Worm (Caenorhabditis elegans) whole organism, mixed stage, embryonic: ENCODE data around the gene ark-1.

ENCODE experiments used
- M03D4.4 ChIP-seq: sonication (generic microtip); optimal IDR thresholded peaks from 2 replicates; lab custom pipeline; 2017; ENCODE audit warnings: mild to moderate bottlenecking, missing genetic modification characterization, missing compliant biosample characterization
- bed-3 ChIP-seq: fragments of 200-800 bp; sonication (Bioruptor generic); optimal IDR thresholded peaks from 3 replicates; lab custom pipeline; 2018; ENCODE audit warnings: mild to moderate bottlenecking, missing genetic modification characterization, moderate library complexity, missing compliant biosample characterization
- blmp-1 ChIP-seq: fragments of 150-350 bp; optimal IDR thresholded peaks from 2 replicates; lab custom pipeline; 2014; ENCODE audit warnings: missing biosample characterization, missing genetic modification characterization
- ceh-39 ChIP-seq: fragments of 150-350 bp; optimal IDR thresholded peaks from 2 replicates; lab custom pipeline; 2014; ENCODE audit warnings: missing biosample characterization, missing genetic modification characterization
- ceh-43 ChIP-seq: fragments of 200-800 bp; sonication (Bioruptor generic); optimal IDR thresholded peaks from 2 replicates; lab custom pipeline; 2018; ENCODE audit warnings: mild to moderate bottlenecking, missing genetic modification characterization, moderate library complexity, missing compliant biosample characterization
- ceh-83 ChIP-seq: fragments of 200-800 bp; sonication (Bioruptor generic); optimal IDR thresholded peaks from 2 replicates; lab custom pipeline; 2018; ENCODE audit warnings: mild to moderate bottlenecking, missing genetic modification characterization, missing compliant biosample characterization
- ces-1 ChIP-seq: fragments of 150-350 bp; optimal IDR thresholded peaks from 2 replicates; lab custom pipeline; 2014; ENCODE audit warnings: missing biosample characterization, missing genetic modification reagents, missing genetic modification characterization
- cnd-1 ChIP-seq: fragments of 200-800 bp; sonication (Bioruptor generic); optimal IDR thresholded peaks from 2 replicates; lab custom pipeline; 2018; ENCODE audit warnings: mild to moderate bottlenecking, missing genetic modification characterization, missing compliant biosample characterization
- drap-1 ChIP-seq: fragments of 200-800 bp; sonication (Bioruptor generic); optimal IDR thresholded peaks from 3 replicates; lab custom pipeline; 2018; ENCODE audit warnings: mild to moderate bottlenecking, missing genetic modification characterization, missing compliant biosample characterization
- elt-1 ChIP-seq: sonication (generic microtip); optimal IDR thresholded peaks from 2 replicates; lab custom pipeline; 2017; ENCODE audit warnings: missing genetic modification characterization, mild to moderate bottlenecking, missing compliant biosample characterization, antibody characterized with exemption, moderate library complexity, borderline replicate concordance; ENCODE audit not compliant: insufficient read depth
- elt-3 ChIP-seq: fragments of 150-350 bp; optimal IDR thresholded peaks from 2 replicates; lab custom pipeline; 2014; ENCODE audit warnings: missing biosample characterization, missing genetic modification characterization
- flh-1 ChIP-seq: fragments of 200-800 bp; sonication (Bioruptor generic); optimal IDR thresholded peaks from 2 replicates; lab custom pipeline; 2018; ENCODE audit warnings: mild to moderate bottlenecking, missing genetic modification characterization, moderate library complexity, missing compliant biosample characterization
- ham-2 ChIP-seq: fragments of 200-800 bp; sonication (Bioruptor generic); optimal IDR thresholded peaks from 2 replicates; lab custom pipeline; 2018; ENCODE audit warnings: mild to moderate bottlenecking, missing genetic modification characterization, missing compliant biosample characterization
- hlh-1 ChIP-seq: fragments of 150-350 bp; optimal IDR thresholded peaks from 2 replicates; lab custom pipeline; 2014; ENCODE audit warnings: missing biosample characterization, missing genetic modification reagents, missing genetic modification characterization
- lin-13 ChIP-seq: fragments of 150-350 bp; optimal IDR thresholded peaks from 2 replicates; lab custom pipeline; 2014; ENCODE audit warnings: missing biosample characterization, missing genetic modification characterization
- lin-32 ChIP-seq: fragments of 200-800 bp; sonication (Bioruptor generic); optimal IDR thresholded peaks from 2 replicates; lab custom pipeline; 2018; ENCODE audit warnings: mild to moderate bottlenecking, missing genetic modification characterization, missing compliant biosample characterization
- lsy-2 ChIP-seq: fragments of 150-350 bp; optimal IDR thresholded peaks from 2 replicates; lab custom pipeline; 2014; ENCODE audit warnings: missing biosample characterization, missing genetic modification characterization
- mab-5 ChIP-seq: fragments of 150-350 bp; optimal IDR thresholded peaks from 2 replicates; lab custom pipeline; 2014; ENCODE audit warnings: missing biosample characterization, missing genetic modification characterization
- mep-1 ChIP-seq: fragments of 150-350 bp; optimal IDR thresholded peaks from 2 replicates; lab custom pipeline; 2017; ENCODE audit warnings: missing biosample characterization, missing genetic modification reagents, missing genetic modification characterization, inconsistent platforms
- mls-2 ChIP-seq: sonication (generic microtip); optimal IDR thresholded peaks from 2 replicates; lab custom pipeline; 2016; ENCODE audit warnings: mild to moderate bottlenecking, missing genetic modification characterization, moderate library complexity, missing compliant biosample characterization
- nhr-12 ChIP-seq: fragments of 150-350 bp; optimal IDR thresholded peaks from 2 replicates; lab custom pipeline; 2014; ENCODE audit warnings: missing biosample characterization, missing genetic modification characterization
- nhr-2 ChIP-seq: fragments of 150-350 bp; optimal IDR thresholded peaks from 2 replicates; lab custom pipeline; 2014; ENCODE audit warnings: missing biosample characterization, missing genetic modification characterization
- nhr-237 ChIP-seq: fragments of 150-350 bp; optimal IDR thresholded peaks from 2 replicates; lab custom pipeline; 2014; ENCODE audit warnings: missing biosample characterization, missing genetic modification characterization
- nhr-28 ChIP-seq: fragments of 150-350 bp; optimal IDR thresholded peaks from 2 replicates; lab custom pipeline; 2014; ENCODE audit warnings: missing biosample characterization, missing genetic modification characterization
- nhr-76 ChIP-seq: sonication (generic microtip); optimal IDR thresholded peaks from 2 replicates; lab custom pipeline; 2017; ENCODE audit warnings: missing biosample characterization, missing genetic modification characterization
- pha-4 ChIP-seq: fragments of 150-350 bp; optimal IDR thresholded peaks from 2 replicates; lab custom pipeline; 2018; ENCODE audit warnings: missing biosample characterization, missing genetic modification reagents, missing genetic modification characterization
- sem-2 ChIP-seq: fragments of 200-800 bp; sonication (Bioruptor generic); optimal IDR thresholded peaks from 2 replicates; lab custom pipeline; 2018; ENCODE audit warnings: mild to moderate bottlenecking, missing genetic modification characterization, missing compliant biosample characterization
- snpc-4 ChIP-seq: fragments of 150-350 bp; optimal IDR thresholded peaks from 2 replicates; lab custom pipeline; 2014; ENCODE audit warnings: missing biosample characterization, missing genetic modification characterization
- sptf-1 ChIP-seq: sonication (generic microtip); optimal IDR thresholded peaks from 2 replicates; lab custom pipeline; 2017; ENCODE audit warnings: mild to moderate bottlenecking, missing genetic modification characterization, moderate library complexity, missing compliant biosample characterization
- tbx-8 ChIP-seq: fragments of 200-800 bp; sonication (Bioruptor generic); optimal IDR thresholded peaks from 2 replicates; lab custom pipeline; 2018; ENCODE audit warnings: mild to moderate bottlenecking, missing genetic modification characterization, moderate library complexity, missing compliant biosample characterization
- unc-120 ChIP-seq: sonication (generic microtip); optimal IDR thresholded peaks from 2 replicates; lab custom pipeline; 2017; ENCODE audit warnings: missing genetic modification characterization, missing compliant biosample characterization; ENCODE audit not compliant: poor library complexity, severe bottlenecking
- unc-39 ChIP-seq: fragments of 150-350 bp; optimal IDR thresholded peaks from 2 replicates; lab custom pipeline; 2014; ENCODE audit warnings: missing biosample characterization, missing genetic modification characterization
- unc-62 ChIP-seq: fragments of 150-350 bp; optimal IDR thresholded peaks from 2 replicates; lab custom pipeline; 2014; ENCODE audit warnings: missing biosample characterization, missing genetic modification reagents, missing genetic modification characterization
- zip-8 ChIP-seq: fragments of 150-350 bp; optimal IDR thresholded peaks from 2 replicates; lab custom pipeline; 2014; ENCODE audit warnings: missing biosample characterization, missing genetic modification characterization
- ztf-11 ChIP-seq: fragments of 150-350 bp; optimal IDR thresholded peaks from 2 replicates; lab custom pipeline; 2014; ENCODE audit warnings: missing biosample characterization, missing genetic modification characterization

ark-1 gene

DNA sequence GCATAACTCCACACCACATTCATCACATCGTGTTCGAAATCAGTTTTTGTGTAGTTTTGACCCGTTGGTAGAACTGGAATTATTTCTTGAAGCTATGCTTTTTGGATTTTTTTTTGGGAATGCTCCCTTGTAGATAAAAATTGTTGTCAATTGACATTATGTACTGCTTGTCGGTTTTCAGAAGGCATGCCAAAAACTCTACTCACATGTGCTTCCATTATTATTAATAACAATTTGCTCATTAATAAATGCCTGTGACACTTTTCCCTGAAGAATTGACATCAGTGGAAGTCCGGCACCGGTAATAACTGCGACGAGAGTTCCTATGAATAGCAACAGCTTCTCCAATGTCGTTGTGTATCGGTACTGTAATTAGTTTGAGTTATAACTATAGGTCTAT, 33.9 kb downstream of the ark-1 start:
- no peak for TF ChIP-seq snpc-4 (tag; lab: Kevin White, UChicago)
- TF ChIP-seq ceh-39 (tag; lab: Kevin White, UChicago): no peak
- TF ChIP-seq lsy-2: no peak
- TF ChIP-seq nhr-237 (tag; lab: Kevin White, UChicago): no peak
- no peak for TF ChIP-seq mep-1
- TF ChIP-seq tbx-8: no peak
- TF ChIP-seq zip-8 (tag; lab: Kevin White, UChicago): no peak
- TF ChIP-seq bed-3 (GFP tag; lab: Kevin White, UChicago): no peak
- TF ChIP-seq ham-2 (GFP tag; lab: Kevin White, UChicago): no peak
- no peak for TF ChIP-seq M03D4.4 (tag; lab: Kevin White, UChicago)
- TF ChIP-seq unc-120 (tag; lab: Kevin White, UChicago): no peak

- TF ChIP-seq ceh-83 (GFP tag; lab: Kevin White, UChicago) (peak; percentile 86), bed-3 (GFP tag; lab: Kevin White, UChicago) (peak; percentile 53), ztf-11 (tag; lab: Kevin White, UChicago) (no peak), snpc-4 (tag; lab: Kevin White, UChicago) (no peak), pha-4 (tag; lab: Kevin White, UChicago) (peak; percentile 12), lsy-2 (no peak), elt-1 (tag; lab: Kevin White, UChicago) (no peak), mab-5 (no peak), unc-62 (GFP tag; lab: Kevin White, UChicago) (no peak), nhr-76 (tag; lab: Kevin White, UChicago) (no peak), nhr-2 (no peak), sptf-1 (tag; lab: Kevin White, UChicago) (peak; percentile 84), lin-32 (GFP tag; lab: Kevin White, UChicago) (peak; percentile 65), drap-1 (GFP tag; lab: Kevin White, UChicago) (peak; percentile 82), zip-8 (tag; lab: Kevin White, UChicago) (no peak), ham-2 (GFP tag; lab: Kevin White, UChicago) (peak; percentile 77), nhr-237 (tag; lab: Kevin White, UChicago) (peak; percentile 18), unc-39 (no peak), ceh-39 (tag; lab: Kevin White, UChicago) (no peak), unc-120 (tag; lab: Kevin White, UChicago) (peak; percentile 86), tbx-8 (no peak), mls-2 (peak; percentile 80), flh-1 (GFP tag; lab: Kevin White, UChicago) (peak; percentile 55), hlh-1 (peak; percentile 32), ceh-43 (GFP tag; lab: Kevin White, UChicago) (peak; percentile 48), nhr-12 (tag; lab: Kevin White, UChicago) (no peak), ces-1 (GFP tag; lab: Kevin White, UChicago) (no peak), cnd-1 (no peak), nhr-28 (tag; lab: Kevin White, UChicago) (no peak), lin-13 (no peak), sem-2 (GFP tag; lab: Kevin White, UChicago) (peak; percentile 30), elt-3 (tag; lab: Kevin White, UChicago) (no peak), blmp-1 (no peak), M03D4.4 (tag; lab: Kevin White, UChicago) (peak; percentile 62), mep-1 (peak; percentile 41)
Measured at ce11 chrIV:12594574-12594973, 36.2 kb downstream of the ark-1 start.

DNA sequence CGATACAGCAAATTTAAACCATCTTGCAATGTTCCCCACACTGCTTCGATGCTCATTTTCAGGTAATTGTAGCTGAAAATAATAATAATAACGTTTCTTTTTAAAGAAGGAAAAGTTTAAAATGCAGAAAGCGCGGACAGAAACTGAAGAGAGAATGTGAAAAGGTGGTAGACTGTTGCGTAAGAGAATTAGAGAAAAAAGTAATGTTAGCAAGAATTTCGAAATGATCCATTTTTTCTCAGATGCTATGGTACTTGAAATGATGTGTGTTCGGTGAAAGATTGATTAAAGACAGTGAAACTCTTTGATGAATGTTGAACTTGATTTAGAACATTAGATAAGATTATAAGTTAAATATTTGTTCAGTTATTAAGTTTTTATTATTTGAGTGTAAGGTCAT, 40.4 kb downstream of the ark-1 start, which contains the start of gene cul-6:
Gene cul-6 (minus strand): TSS at position 79 of the 400 bp plus-strand sequence.
- TF ChIP-seq nhr-2 (no peak), pha-4 (tag; lab: Kevin White, UChicago) (no peak), lsy-2 (no peak), hlh-1 (no peak), zip-8 (tag; lab: Kevin White, UChicago) (no peak), unc-120 (tag; lab: Kevin White, UChicago) (no peak), ham-2 (GFP tag; lab: Kevin White, UChicago) (no peak), mls-2 (no peak), elt-3 (tag; lab: Kevin White, UChicago) (no peak)
